Worm (Caenorhabditis elegans) whole organism, L4/young adult: Measurements from ENCODE around the gene Y2H9A.6.

ENCODE experiments used
- W03F9.2 ChIP-seq: fragments of 150-350 bp; optimal IDR thresholded peaks from 2 replicates; lab custom pipeline; 2014; ENCODE audit warnings: missing biosample characterization, missing genetic modification characterization
- dao-5 ChIP-seq: sonication (generic microtip); optimal IDR thresholded peaks from 2 replicates; lab custom pipeline; 2016; ENCODE audit warnings: missing genotype, missing genetic modification characterization, moderate library complexity, missing compliant biosample characterization
- him-1 ChIP-seq: sonication (generic microtip); optimal IDR thresholded peaks from 2 replicates; lab custom pipeline; 2016; ENCODE audit warnings: missing genotype, missing genetic modification reagents, missing genetic modification characterization, missing compliant biosample characterization

The Y2H9A.6 gene

DNA sequence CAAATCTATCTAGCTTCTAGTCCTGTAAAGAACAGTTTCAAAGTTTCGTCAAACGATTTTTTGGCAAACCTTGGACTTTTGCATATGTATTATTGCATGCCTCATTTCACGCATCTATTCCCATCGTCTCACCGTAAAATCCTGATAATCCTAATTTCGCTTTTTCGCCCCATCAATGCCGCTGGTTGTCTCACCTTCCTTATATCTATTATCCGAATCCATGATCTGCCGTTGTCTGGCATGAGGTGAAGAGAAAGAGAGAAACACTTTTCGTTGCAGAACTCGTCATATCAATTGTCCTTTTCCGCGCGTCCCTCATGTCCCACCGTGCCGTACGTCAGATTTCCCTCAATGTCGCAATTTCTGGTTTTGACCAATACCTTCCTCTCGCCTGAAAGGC, 29.1 kb upstream of the Y2H9A.6 start, which contains the start of gene cut-2:
TSS of gene cut-2 (plus strand) at position 365 of the 400 bp plus-strand sequence.
- TF ChIP-seq him-1 (tag; lab: Kevin White, UChicago) (no peak), W03F9.2 (no peak), dao-5 (tag; lab: Kevin White, UChicago) (no peak)

- peak; percentile 33 for TF ChIP-seq dao-5 (tag; lab: Kevin White, UChicago)
- no peak for TF ChIP-seq W03F9.2
These were observed 28.2 kb upstream of the Y2H9A.6 start for ce11 chrV:13415462-13415861.

DNA sequence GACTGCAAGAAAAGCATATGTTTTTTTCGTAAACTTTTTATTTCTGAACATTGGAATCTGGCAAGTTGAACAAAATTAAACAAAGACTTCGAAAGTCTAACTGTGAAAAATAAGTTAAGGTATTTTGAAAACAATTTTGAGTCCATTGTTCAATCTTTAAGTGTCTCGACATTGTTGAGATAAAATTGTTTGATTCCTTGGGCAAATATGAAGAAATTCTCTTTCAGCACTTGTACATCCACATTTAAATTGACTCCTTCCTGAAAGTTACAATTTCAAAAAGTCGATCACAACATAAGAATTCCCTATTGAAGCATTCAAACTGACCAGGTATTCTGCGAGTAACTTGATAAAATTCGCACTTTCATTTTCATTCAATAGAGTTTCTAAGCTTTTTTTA, 27.6 kb upstream of the Y2H9A.6 start:
- TF ChIP-seq him-1 (tag; lab: Kevin White, UChicago) = no peak
- TF ChIP-seq dao-5 (tag; lab: Kevin White, UChicago) = no peak
- TF ChIP-seq W03F9.2 = no peak

DNA sequence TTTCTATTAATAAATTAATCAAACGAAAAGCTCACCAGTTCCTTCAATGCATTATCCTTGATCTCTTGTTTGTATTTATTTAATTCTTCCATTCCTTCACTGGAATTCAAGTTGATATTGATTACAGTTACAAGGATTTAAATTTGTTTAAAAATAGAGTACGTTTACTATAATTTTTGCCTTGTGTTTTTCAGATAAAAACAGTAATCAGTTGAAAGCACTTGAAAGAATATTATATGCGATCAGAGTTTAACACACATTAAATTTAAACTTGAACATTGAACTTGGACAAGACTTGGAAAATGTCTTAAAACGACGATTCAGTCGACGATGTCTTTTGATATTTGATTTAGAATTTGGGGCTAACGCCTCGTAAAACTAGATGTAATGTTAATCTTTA, 26.1 kb upstream of the Y2H9A.6 start, which contains the start of gene F53F1.6:
TSS of gene F53F1.6 (minus strand) at position 101 of the 400 bp plus-strand sequence.
- no peak for TF ChIP-seq him-1 (tag; lab: Kevin White, UChicago)
- no peak for TF ChIP-seq W03F9.2
- TF ChIP-seq dao-5 (tag; lab: Kevin White, UChicago) = no peak

DNA sequence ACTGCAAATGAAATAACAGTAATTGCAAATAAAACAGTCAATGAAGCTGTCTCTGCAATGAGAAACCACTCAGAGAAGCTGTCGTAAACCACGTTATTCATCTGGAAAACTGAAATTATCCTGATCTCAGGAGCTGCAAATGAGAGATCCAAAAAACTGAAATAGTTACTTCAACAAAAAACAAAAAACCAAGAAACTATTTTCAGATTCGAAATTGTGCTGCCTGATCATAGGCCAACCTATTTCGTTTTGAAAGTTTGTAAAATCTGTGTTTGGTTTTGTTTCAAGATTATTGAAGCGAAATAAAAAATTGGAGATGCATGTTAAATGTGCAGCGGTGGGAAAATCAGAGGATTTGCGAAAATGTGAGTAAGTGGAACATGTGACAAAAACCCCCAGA, 23.0 kb upstream of the Y2H9A.6 start, which contains the start of gene srv-8:
TSS of gene srv-8 (minus strand) at position 101 of the 400 bp plus-strand sequence.
- no peak for TF ChIP-seq him-1 (tag; lab: Kevin White, UChicago)
- no peak for TF ChIP-seq dao-5 (tag; lab: Kevin White, UChicago)
- no peak for TF ChIP-seq W03F9.2

DNA sequence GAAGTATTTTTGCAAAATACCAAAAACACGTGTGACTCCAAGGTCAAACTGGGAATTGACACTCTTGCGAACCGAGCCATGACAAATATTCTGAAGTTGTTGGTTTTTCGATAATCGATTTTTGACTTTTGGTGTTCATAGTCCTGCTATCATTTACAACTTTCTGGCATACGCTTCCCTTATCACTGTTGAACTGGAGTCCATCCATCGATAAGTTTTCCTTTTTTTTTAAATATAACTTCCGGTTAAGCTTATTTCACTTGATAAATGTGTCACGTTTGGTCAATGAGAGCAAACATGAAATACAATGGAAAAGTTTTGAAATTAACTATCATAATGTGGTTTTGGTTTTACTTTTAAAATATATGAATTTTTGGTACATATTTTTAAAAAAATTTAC, 21.9 kb upstream of the Y2H9A.6 start:
- TF ChIP-seq W03F9.2 (no peak), dao-5 (tag; lab: Kevin White, UChicago) (no peak), him-1 (tag; lab: Kevin White, UChicago) (no peak)

DNA sequence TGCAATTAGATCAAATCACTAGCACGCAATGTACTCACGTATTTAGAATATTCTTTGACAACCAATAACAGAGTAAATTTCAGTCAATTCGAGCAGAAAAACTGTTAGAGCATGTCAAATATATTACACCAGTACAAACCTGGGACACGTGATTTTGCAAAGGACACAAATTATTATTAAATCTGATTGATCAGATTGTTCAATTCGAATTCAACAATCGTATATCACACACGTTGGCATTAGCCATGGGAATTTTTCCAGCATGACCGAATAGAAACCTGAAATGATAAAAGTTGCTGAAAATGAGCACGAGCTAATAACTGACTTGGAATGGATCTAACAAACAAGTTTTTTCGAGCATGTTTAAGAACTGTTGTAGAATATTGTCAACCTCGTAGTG, 20.6 kb upstream of the Y2H9A.6 start, which contains the start of gene srv-9:
TSS of gene srv-9 (minus strand) at position 101 of the 400 bp plus-strand sequence.
- TF ChIP-seq him-1 (tag; lab: Kevin White, UChicago) (no peak), W03F9.2 (no peak), dao-5 (tag; lab: Kevin White, UChicago) (no peak)

- no peak for TF ChIP-seq W03F9.2
- no peak for TF ChIP-seq dao-5 (tag; lab: Kevin White, UChicago)
- TF ChIP-seq him-1 (tag; lab: Kevin White, UChicago) = no peak
These were observed 20.0 kb upstream of the Y2H9A.6 start, which contains the start of gene srv-10 for ce11 chrV:13423608-13424007. srv-10 (plus strand) TSS chrV:13423908.

- TF ChIP-seq him-1 (tag; lab: Kevin White, UChicago) (no peak), dao-5 (tag; lab: Kevin White, UChicago) (no peak), W03F9.2 (no peak)
These were observed 16.9 kb upstream of the Y2H9A.6 start, which contains the start of gene srd-18 for ce11 chrV:13426764-13427163. srd-18 (minus strand) TSS chrV:13426864.

- no peak for TF ChIP-seq him-1 (tag; lab: Kevin White, UChicago)
- TF ChIP-seq dao-5 (tag; lab: Kevin White, UChicago) = no peak
- no peak for TF ChIP-seq W03F9.2
These were observed 16.3 kb upstream of the Y2H9A.6 start for ce11 chrV:13427378-13427777.

DNA sequence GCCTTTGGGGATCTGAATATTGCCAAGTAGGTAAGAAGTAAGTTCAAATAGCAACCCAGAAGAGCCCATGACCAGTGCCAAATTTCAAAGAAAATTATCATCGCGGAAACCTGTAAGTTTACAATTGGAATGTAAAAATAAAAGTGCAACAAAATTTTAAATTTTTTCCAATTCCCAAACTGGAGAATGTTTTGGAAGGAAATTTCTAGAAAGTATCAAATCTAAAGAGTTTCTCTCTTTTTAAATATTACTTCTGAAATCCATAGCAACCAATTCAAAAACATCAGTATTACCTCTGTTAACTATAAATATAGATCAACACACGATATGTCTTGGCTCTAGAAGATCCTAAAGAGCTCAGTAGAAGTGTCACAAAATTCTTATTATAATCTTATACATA, 15.0 kb upstream of the Y2H9A.6 start, which contains the start of gene srd-19:
TSS of gene srd-19 (minus strand) at position 101 of the 400 bp plus-strand sequence.
- TF ChIP-seq dao-5 (tag; lab: Kevin White, UChicago) (no peak), him-1 (tag; lab: Kevin White, UChicago) (no peak), W03F9.2 (no peak)

DNA sequence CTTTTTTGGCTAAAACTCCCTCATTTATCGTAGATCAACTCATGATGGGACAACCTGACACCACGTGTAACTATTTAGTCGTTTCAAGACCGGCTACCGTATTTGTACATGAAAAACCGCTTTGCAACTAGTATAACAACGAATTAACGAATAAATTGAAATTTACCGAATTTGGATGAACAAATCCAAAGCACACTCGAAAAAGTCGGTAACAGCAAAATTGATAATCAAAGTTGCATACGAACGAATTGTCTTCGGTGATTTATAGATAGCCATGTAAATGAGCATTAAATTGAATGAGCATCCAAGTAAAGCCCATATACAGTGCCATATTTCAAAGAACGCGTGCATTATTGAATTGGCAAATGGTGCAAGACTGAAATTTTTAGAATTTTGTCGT, 11.3 kb upstream of the Y2H9A.6 start, which contains the start of gene srd-17:
TSS of gene srd-17 (minus strand) at position 351 of the 400 bp plus-strand sequence.
- no peak for TF ChIP-seq him-1 (tag; lab: Kevin White, UChicago)
- no peak for TF ChIP-seq W03F9.2
- no peak for TF ChIP-seq dao-5 (tag; lab: Kevin White, UChicago)

ce11 chrV:13437473-13438074, 6.1 kb upstream of the Y2H9A.6 start, which contains the start of gene mes-4:
mes-4 (minus strand) TSS chrV:13437545.
- TF ChIP-seq dao-5 (tag; lab: Kevin White, UChicago) (no peak), W03F9.2 (no peak), him-1 (tag; lab: Kevin White, UChicago) (no peak)

- TF ChIP-seq W03F9.2 (no peak), him-1 (tag; lab: Kevin White, UChicago) (no peak), dao-5 (tag; lab: Kevin White, UChicago) (no peak)
These were observed 2.0 kb upstream of the Y2H9A.6 start, which contains the start of gene col-162 for ce11 chrV:13441661-13442060. col-162 (plus strand) TSS chrV:13441961.
